Worm (Caenorhabditis elegans) whole organism, L4/young adult: ENCODE measurements around the gene T26C5.3.

Source experiments
- dao-5 ChIP-seq: sonication (generic microtip); optimal IDR thresholded peaks from 2 replicates; lab custom pipeline; 2016; ENCODE audit warnings: missing genotype, missing genetic modification characterization, moderate library complexity, missing compliant biosample characterization
- him-1 ChIP-seq: sonication (generic microtip); optimal IDR thresholded peaks from 2 replicates; lab custom pipeline; 2016; ENCODE audit warnings: missing genotype, missing genetic modification reagents, missing genetic modification characterization, missing compliant biosample characterization

ce11 chrII:9261403-9261802 lies 25.0 kb downstream of the T26C5.3 start:
- TF ChIP-seq him-1 (tag; lab: Kevin White, UChicago) (no peak), dao-5 (tag; lab: Kevin White, UChicago) (no peak)
